Fruit fly (Drosophila melanogaster): ENCODE data around the gene CG13110.

DNA sequence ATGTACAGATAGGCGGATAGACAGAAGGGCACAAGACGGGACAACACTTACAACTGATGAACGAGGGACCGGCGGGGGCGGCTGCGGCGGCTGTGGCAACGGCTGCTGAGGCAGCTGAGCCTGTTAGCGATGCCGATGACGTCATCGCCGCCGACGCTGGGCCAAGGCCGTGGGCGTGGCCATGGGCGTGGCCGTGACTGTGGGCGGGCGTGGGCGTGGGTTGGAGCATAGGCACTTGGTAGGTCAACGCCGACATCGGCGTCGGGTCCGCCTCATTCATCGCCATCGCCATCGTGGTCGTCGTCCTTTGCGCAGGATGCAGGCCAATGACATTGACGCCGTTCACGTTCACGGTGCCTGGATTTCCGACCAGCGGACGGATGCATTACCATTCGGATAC is 27.5 kb downstream of the CG13110 start:
- no peak for TF ChIP-seq GATAd (GFP tag; optimal IDR thresholded peaks at IDR 0.05)
- no peak for TF ChIP-seq br (GFP tag; optimal IDR thresholded peaks at IDR 0.05)
- no peak for TF ChIP-seq sage (GFP tag; optimal IDR thresholded peaks at IDR 0.05)
- TF ChIP-seq CG9705 (GFP tag; optimal IDR thresholded peaks at IDR 0.05) = no peak
- no peak for TF ChIP-seq usp (GFP tag; optimal IDR thresholded peaks at IDR 0.05)
- no peak for TF ChIP-seq woc (GFP tag; optimal IDR thresholded peaks at IDR 0.05)
- TF ChIP-seq h (GFP tag; optimal IDR thresholded peaks at IDR 0.05) = no peak
- no peak for TF ChIP-seq sv (GFP tag; optimal IDR thresholded peaks at IDR 0.05)
- TF ChIP-seq Myc (optimal IDR thresholded peaks at IDR 0.05) = no peak
